Fruit fly (Drosophila melanogaster) whole organism, embryonic: Measurements from ENCODE around the gene CG32816.
A peak's percentile ranks its signal among the peaks of the same experiment; 100 is the strongest.

Experiments used
- Ada2b ChIP-seq: fragments of 200-800 bp; sonication (Bioruptor generic); IDR thresholded peaks from 2 replicates; pipeline ENCODE4 v1.3.6; 2022; ENCODE audit warnings: missing biosample characterization, missing genetic modification characterization
- Bdp1 ChIP-seq: fragments of 200-800 bp; sonication (Bioruptor generic); optimal IDR thresholded peaks from 3 replicates; lab custom pipeline; 2016; ENCODE audit warnings: missing biosample characterization, missing genetic modification characterization
- CG11504 ChIP-seq: fragments of 200-800 bp; sonication (Bioruptor generic); optimal IDR thresholded peaks from 3 replicates; lab custom pipeline; 2019; ENCODE audit warnings: missing biosample characterization, mild to moderate bottlenecking, missing genetic modification characterization, moderate library complexity
- CG14860 ChIP-seq: fragments of 200-800 bp; sonication (Bioruptor generic); IDR thresholded peaks from 3 replicates; pipeline ENCODE4 v1.3.6; 2022; ENCODE audit warnings: missing biosample characterization, missing genetic modification characterization; ENCODE audit not compliant: partially characterized antibody
- CG14965 ChIP-seq: fragments of 200-800 bp; sonication (Bioruptor generic); optimal IDR thresholded peaks from 2 replicates; lab custom pipeline; 2016; ENCODE audit warnings: missing biosample characterization, missing genetic modification characterization, borderline replicate concordance
- CG1603 ChIP-seq: fragments of 200-800 bp; sonication (Bioruptor generic); optimal IDR thresholded peaks from 2 replicates; lab custom pipeline; 2019; ENCODE audit warnings: missing biosample characterization, mild to moderate bottlenecking, missing genetic modification characterization, moderate library complexity
- CG17829 ChIP-seq: fragments of 200-800 bp; optimal IDR thresholded peaks from 2 replicates; lab custom pipeline; 2019; ENCODE audit warnings: missing biosample characterization, mild to moderate bottlenecking, missing genetic modification characterization, moderate library complexity
- CG2116 ChIP-seq: fragments of 200-800 bp; sonication (Bioruptor generic); optimal IDR thresholded peaks from 3 replicates; lab custom pipeline; 2018; ENCODE audit warnings: missing biosample characterization, mild to moderate bottlenecking, missing genetic modification characterization
- CG2120 ChIP-seq: fragments of 200-800 bp; sonication (Bioruptor generic); optimal IDR thresholded peaks from 3 replicates; lab custom pipeline; 2016; ENCODE audit warnings: missing biosample characterization, missing genetic modification characterization
- CG2199 ChIP-seq: fragments of 200-800 bp; sonication (Bioruptor generic); IDR thresholded peaks from 3 replicates; pipeline ENCODE4 v1.3.6; 2022; ENCODE audit warnings: missing biosample characterization, missing genetic modification characterization
- CG3163 ChIP-seq: fragments of 200-800 bp; sonication (Bioruptor generic); optimal IDR thresholded peaks from 3 replicates; lab custom pipeline; 2016; ENCODE audit warnings: missing biosample characterization, missing genetic modification characterization
- CG42726 ChIP-seq: fragments of 200-800 bp; sonication (Bioruptor generic); IDR thresholded peaks from 2 replicates; pipeline ENCODE4 v1.3.6; 2022; ENCODE audit warnings: missing biosample characterization, missing genetic modification characterization; ENCODE audit not compliant: partially characterized antibody
- CG4282 ChIP-seq: fragments of 200-800 bp; sonication (Bioruptor generic); optimal IDR thresholded peaks from 2 replicates; lab custom pipeline; 2016; ENCODE audit warnings: missing biosample characterization, missing genetic modification characterization
- CG4617 ChIP-seq: fragments of 200-800 bp; sonication (Bioruptor generic); optimal IDR thresholded peaks from 3 replicates; lab custom pipeline; 2016; ENCODE audit warnings: missing biosample characterization, missing genetic modification characterization, borderline replicate concordance
- CG4730 ChIP-seq: fragments of 200-800 bp; sonication (Bioruptor generic); IDR thresholded peaks from 2 replicates; pipeline ENCODE4 v1.3.6; 2022; ENCODE audit warnings: missing biosample characterization, missing genetic modification characterization
- CG6791 ChIP-seq: fragments of 200-800 bp; sonication (Bioruptor generic); IDR thresholded peaks from 3 replicates; pipeline ENCODE4 v1.3.6; 2022; ENCODE audit warnings: missing biosample characterization, missing genetic modification characterization; ENCODE audit not compliant: partially characterized antibody
- CG7372 ChIP-seq: fragments of 200-800 bp; sonication (Bioruptor generic); IDR thresholded peaks from 2 replicates; pipeline ENCODE4 v1.3.6; 2022; ENCODE audit warnings: missing biosample characterization, missing genetic modification characterization
- CG8924 ChIP-seq: fragments of 200-800 bp; optimal IDR thresholded peaks from 3 replicates; lab custom pipeline; 2019; ENCODE audit warnings: missing biosample characterization, mild to moderate bottlenecking, missing genetic modification characterization, moderate library complexity
- CG9932 ChIP-seq: fragments of 200-800 bp; sonication (Bioruptor generic); IDR thresholded peaks from 2 replicates; pipeline ENCODE4 v1.3.6; 2022; ENCODE audit warnings: missing biosample characterization, missing genetic modification characterization
- D19A ChIP-seq: fragments of 200-800 bp; optimal IDR thresholded peaks from 3 replicates; lab custom pipeline; 2019; ENCODE audit warnings: missing biosample characterization, mild to moderate bottlenecking, missing genetic modification characterization, moderate library complexity
- Dek ChIP-seq: fragments of 200-800 bp; sonication (Bioruptor generic); optimal IDR thresholded peaks from 3 replicates; lab custom pipeline; 2019; ENCODE audit warnings: missing biosample characterization, mild to moderate bottlenecking, missing genetic modification characterization, moderate library complexity
- Ets97D ChIP-seq: fragments of 200-800 bp; sonication (Bioruptor generic); optimal IDR thresholded peaks from 3 replicates; lab custom pipeline; 2016; ENCODE audit warnings: missing biosample characterization, missing genetic modification characterization
- Fer2 ChIP-seq: fragments of 200-800 bp; sonication (Bioruptor generic); optimal IDR thresholded peaks from 2 replicates; lab custom pipeline; 2018; ENCODE audit warnings: missing biosample characterization, mild to moderate bottlenecking, missing genetic modification characterization, moderate library complexity
- HLH4C ChIP-seq: fragments of 200-800 bp; sonication (Bioruptor generic); IDR thresholded peaks from 3 replicates; pipeline ENCODE4 v1.3.6; 2022; ENCODE audit warnings: missing biosample characterization, missing genetic modification characterization; ENCODE audit not compliant: partially characterized antibody
- Kr ChIP-seq: fragments of 200-800 bp; sonication (Bioruptor generic); optimal IDR thresholded peaks from 2 replicates; lab custom pipeline; 2017; ENCODE audit warnings: missing biosample characterization, mild to moderate bottlenecking, missing genetic modification characterization
- MESR4 ChIP-seq: fragments of 200-800 bp; sonication (Bioruptor generic); optimal IDR thresholded peaks from 2 replicates; lab custom pipeline; 2018; ENCODE audit warnings: missing biosample characterization, mild to moderate bottlenecking, missing genetic modification characterization, moderate library complexity
- Med ChIP-seq: fragments of 200-800 bp; sonication (Bioruptor generic); peaks from one replicate; lab custom pipeline; 2016; ENCODE audit warnings: missing biosample characterization, missing genetic modification characterization, mild to moderate bottlenecking, inconsistent platforms, moderate library complexity
- Poxn ChIP-seq: fragments of 200-800 bp; sonication (Bioruptor generic); IDR thresholded peaks from 2 replicates; pipeline ENCODE4 v1.3.6; 2022; ENCODE audit warnings: missing biosample characterization, missing genetic modification characterization
- ab ChIP-seq: fragments of 200-800 bp; sonication (Bioruptor generic); optimal IDR thresholded peaks from 2 replicates; lab custom pipeline; 2016; ENCODE audit warnings: missing biosample characterization, missing genetic modification characterization
- bigmax ChIP-seq: fragments of 200-800 bp; sonication (Bioruptor generic); optimal IDR thresholded peaks from 2 replicates; lab custom pipeline; 2018; ENCODE audit warnings: missing biosample characterization, mild to moderate bottlenecking, missing genetic modification characterization
- croc ChIP-seq: fragments of 200-800 bp; sonication (Bioruptor generic); conservative IDR thresholded peaks from 3 replicates; pipeline ENCODE4 v1.3.6; 2022; ENCODE audit warnings: missing biosample characterization, missing genetic modification characterization
- cwo ChIP-seq: fragments of 200-800 bp; sonication (Bioruptor generic); optimal IDR thresholded peaks from 3 replicates; lab custom pipeline; 2017; ENCODE audit warnings: missing biosample characterization, missing genetic modification characterization, mild to moderate bottlenecking, moderate library complexity, missing genetic modification reagents
- dimm ChIP-seq: fragments of 200-800 bp; sonication (Bioruptor generic); IDR thresholded peaks from 2 replicates; pipeline ENCODE4 v1.3.6; 2022; ENCODE audit warnings: missing biosample characterization, missing genetic modification characterization
- dpn ChIP-seq, 2 experiments: fragments of 200-800 bp; sonication (Bioruptor generic); optimal IDR thresholded peaks; 3 replicates each; lab custom pipeline; 2016; ENCODE audit warnings: missing biosample characterization in 2 of 2, missing genetic modification characterization in 2 of 2
- fd102C ChIP-seq: fragments of 200-800 bp; sonication (Bioruptor generic); optimal IDR thresholded peaks from 2 replicates; lab custom pipeline; 2018; ENCODE audit warnings: missing biosample characterization, mild to moderate bottlenecking, missing genetic modification characterization, moderate library complexity
- gcm ChIP-seq: fragments of 200-800 bp; sonication (Bioruptor generic); optimal IDR thresholded peaks from 2 replicates; lab custom pipeline; 2019; ENCODE audit warnings: missing biosample characterization, mild to moderate bottlenecking, missing genetic modification characterization, moderate library complexity
- ham ChIP-seq: fragments of 200-800 bp; sonication (Bioruptor generic); IDR thresholded peaks from 2 replicates; pipeline ENCODE4 v1.3.6; 2022; ENCODE audit warnings: missing biosample characterization, missing genetic modification characterization
- hkb ChIP-seq, 2 experiments: fragments of 200-800 bp in 1 of 2; fragments of >200 bp in 1 of 2; sonication (Bioruptor generic) in 1 of 2; IDR thresholded peaks in 1 of 2; optimal IDR thresholded peaks in 1 of 2; 2 replicates each; pipeline versions ENCODE4 v1.3.6 to Lab custom; 2017 to 2022; ENCODE audit warnings: missing biosample characterization in 1 of 2, missing genetic modification characterization in 1 of 2
- insv ChIP-seq, 2 experiments: fragments of 200-800 bp; sonication (Bioruptor generic); optimal IDR thresholded peaks; 3 replicates each; lab custom pipeline; 2016 to 2018; ENCODE audit warnings: missing biosample characterization in 2 of 2, missing genetic modification characterization in 2 of 2
- inv ChIP-seq: fragments of 200-800 bp; sonication (Bioruptor generic); IDR thresholded peaks from 2 replicates; pipeline ENCODE4 v1.3.6; 2022; ENCODE audit warnings: missing biosample characterization, missing genetic modification characterization; ENCODE audit not compliant: partially characterized antibody
- kay ChIP-seq: fragments of 200-800 bp; sonication (Bioruptor generic); optimal IDR thresholded peaks from 2 replicates; lab custom pipeline; 2016; ENCODE audit warnings: missing biosample characterization, missing genetic modification characterization
- lbe ChIP-seq: fragments of 200-800 bp; sonication (Bioruptor generic); optimal IDR thresholded peaks from 2 replicates; lab custom pipeline; 2016; ENCODE audit warnings: missing biosample characterization, mild to moderate bottlenecking, missing genetic modification characterization
- mld ChIP-seq: fragments of 200-800 bp; sonication (Bioruptor generic); IDR thresholded peaks from 3 replicates; pipeline ENCODE4 v1.3.6; 2022; ENCODE audit warnings: missing biosample characterization, missing genetic modification characterization; ENCODE audit not compliant: partially characterized antibody
- stwl ChIP-seq: fragments of 200-800 bp; sonication (Bioruptor generic); optimal IDR thresholded peaks from 3 replicates; lab custom pipeline; 2018; ENCODE audit warnings: missing biosample characterization, mild to moderate bottlenecking, missing genetic modification characterization, moderate library complexity
- unc-4 ChIP-seq: fragments of 200-800 bp; sonication (Bioruptor generic); IDR thresholded peaks from 2 replicates; pipeline ENCODE4 v1.3.6; 2022; ENCODE audit warnings: missing biosample characterization, missing genetic modification characterization; ENCODE audit not compliant: partially characterized antibody
- usp ChIP-seq: fragments of >200 bp; optimal IDR thresholded peaks from 2 replicates; lab custom pipeline; 2017; ENCODE audit warnings: missing biosample characterization, missing genetic modification characterization
- yki ChIP-seq: fragments of >200 bp; optimal IDR thresholded peaks from 3 replicates; lab custom pipeline; 2018
- z ChIP-seq: fragments of 200-800 bp; sonication (Bioruptor generic); IDR thresholded peaks from 3 replicates; pipeline ENCODE4 v1.3.6; 2022; ENCODE audit warnings: missing biosample characterization, missing genetic modification characterization
- zen2 ChIP-seq: fragments of 200-800 bp; sonication (Bioruptor generic); IDR thresholded peaks from 3 replicates; pipeline ENCODE4 v1.3.6; 2022; ENCODE audit warnings: missing biosample characterization, missing genetic modification characterization; ENCODE audit not compliant: partially characterized antibody

The CG32816 gene

DNA sequence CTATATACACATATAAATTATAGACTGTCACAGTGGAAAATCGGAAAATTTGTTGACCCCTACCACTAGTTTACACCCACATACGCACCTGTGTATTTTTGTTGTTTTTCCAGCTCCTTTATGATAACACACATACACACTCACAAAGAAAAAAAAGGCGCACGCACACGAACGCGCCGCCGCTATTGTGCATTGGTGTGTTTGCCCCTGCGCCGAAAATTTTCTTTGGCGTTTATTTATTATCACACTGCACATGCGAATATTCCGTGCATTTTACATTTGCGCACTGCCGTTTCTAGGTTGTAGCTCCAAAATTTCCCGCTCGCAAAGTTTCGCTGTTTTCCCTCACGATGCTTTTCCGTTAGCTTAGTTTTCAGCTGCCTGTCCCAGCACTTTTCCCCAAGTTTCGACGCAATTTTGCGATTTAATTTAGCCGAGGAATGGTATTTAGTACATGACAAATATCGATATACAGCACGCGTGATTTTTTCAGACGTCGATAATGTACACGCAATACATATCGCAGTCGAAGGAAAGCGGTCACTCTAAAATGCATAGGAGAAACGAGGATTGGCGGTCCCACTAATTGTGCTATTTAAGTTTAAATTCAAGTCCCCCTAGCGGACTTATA, 191.3 kb downstream of the CG32816 start, which contains the start of the genes CG3777 and ewg (continued):
- TF ChIP-seq CG1603 (tag; lab: Kevin White, UChicago) (peak; percentile 79), fd102C (GFP tag; lab: Kevin White, UChicago) (no peak), bigmax (GFP tag; lab: Kevin White, UChicago) (no peak), usp (GFP tag; lab: Kevin White, UChicago) (no peak), ham (GFP tag; lab: Robert Waterston, UW) (no peak), CG4730 (GFP tag; lab: Robert Waterston, UW) (no peak), dpn (GFP tag; optimal IDR thresholded peaks at IDR 0.05; lab: Kevin White, UChicago) (peak; percentile 4 to 8), ab (GFP tag; lab: Kevin White, UChicago) (no peak), gcm (GFP tag; lab: Kevin White, UChicago) (no peak), Dek (tag; lab: Kevin White, UChicago) (no peak), CG17829 (tag; lab: Kevin White, UChicago) (peak; percentile 28), croc (GFP tag; lab: Robert Waterston, UW) (no peak), CG11504 (tag; lab: Kevin White, UChicago) (peak; percentile 27), CG42726 (GFP tag; lab: Robert Waterston, UW) (peak; percentile 98; the same call in 1 of the 2 replicates), Med (GFP tag; lab: Kevin White, UChicago) (peak; percentile 85), zen2 (GFP tag; lab: Robert Waterston, UW) (peak; percentile 97), CG14860 (GFP tag; lab: Robert Waterston, UW) (peak; percentile 93), hkb (optimal IDR thresholded peaks at IDR 0.05; lab: Kevin White, UChicago) (no peak), hkb (GFP tag; IDR thresholded peaks at IDR 0.05; lab: Robert Waterston, UW) (no peak), yki (lab: Kevin White, UChicago) (no peak), z (GFP tag; lab: Robert Waterston, UW) (no peak), dimm (GFP tag; lab: Robert Waterston, UW) (no peak), kay (no peak), CG4282 (GFP tag; lab: Kevin White, UChicago) (no peak), CG2116 (peak; percentile 84), Poxn (no peak), lbe (GFP tag; lab: Kevin White, UChicago) (no peak), Fer2 (tag; lab: Kevin White, UChicago) (no peak), cwo (GFP tag; lab: Kevin White, UChicago) (no peak), CG3163 (GFP tag; lab: Kevin White, UChicago) (peak; percentile 16), MESR4 (peak; percentile 58), CG2120 (GFP tag; lab: Kevin White, UChicago) (peak; percentile 28), D19A (peak; percentile 13), stwl (tag; lab: Kevin White, UChicago) (peak; percentile 99), Ada2b (GFP tag; lab: Robert Waterston, UW) (no peak), mld (GFP tag; lab: Robert Waterston, UW) (peak; percentile 98), CG8924 (tag; lab: Kevin White, UChicago) (peak; percentile 30), CG7372 (no peak), CG14965 (no peak), Ets97D (GFP tag; lab: Kevin White, UChicago) (peak; percentile 79), CG2199 (GFP tag; lab: Robert Waterston, UW) (peak; percentile 52; the same call in 1 of the 3 replicates), unc-4 (GFP tag; lab: Robert Waterston, UW) (peak; percentile 91), Bdp1 (no peak), CG4617 (peak; percentile 55), insv (GFP tag; optimal IDR thresholded peaks at IDR 0.05; lab: Kevin White, UChicago) (no peak), inv (GFP tag; lab: Robert Waterston, UW) (peak; percentile 97), Kr (GFP tag; lab: Kevin White, UChicago) (no peak), CG6791 (GFP tag; lab: Robert Waterston, UW) (peak; percentile 99), HLH4C (GFP tag; lab: Robert Waterston, UW) (peak; percentile 94), CG9932 (GFP tag; lab: Robert Waterston, UW) (no peak)
